Worm (Caenorhabditis elegans) whole organism, mixed stage, embryonic: ENCODE results near the gene del-7.

Experiments
- bed-3 ChIP-seq: fragments of 200-800 bp; sonication (Bioruptor generic); optimal IDR thresholded peaks from 3 replicates; lab custom pipeline; 2018; ENCODE audit warnings: mild to moderate bottlenecking, missing genetic modification characterization, moderate library complexity, missing compliant biosample characterization
- blmp-1 ChIP-seq: fragments of 150-350 bp; optimal IDR thresholded peaks from 2 replicates; lab custom pipeline; 2014; ENCODE audit warnings: missing biosample characterization, missing genetic modification characterization
- ceh-39 ChIP-seq: fragments of 150-350 bp; optimal IDR thresholded peaks from 2 replicates; lab custom pipeline; 2014; ENCODE audit warnings: missing biosample characterization, missing genetic modification characterization
- ceh-83 ChIP-seq: fragments of 200-800 bp; sonication (Bioruptor generic); optimal IDR thresholded peaks from 2 replicates; lab custom pipeline; 2018; ENCODE audit warnings: mild to moderate bottlenecking, missing genetic modification characterization, missing compliant biosample characterization
- ces-1 ChIP-seq: fragments of 150-350 bp; optimal IDR thresholded peaks from 2 replicates; lab custom pipeline; 2014; ENCODE audit warnings: missing biosample characterization, missing genetic modification reagents, missing genetic modification characterization
- drap-1 ChIP-seq: fragments of 200-800 bp; sonication (Bioruptor generic); optimal IDR thresholded peaks from 3 replicates; lab custom pipeline; 2018; ENCODE audit warnings: mild to moderate bottlenecking, missing genetic modification characterization, missing compliant biosample characterization
- elt-1 ChIP-seq: sonication (generic microtip); optimal IDR thresholded peaks from 2 replicates; lab custom pipeline; 2017; ENCODE audit warnings: missing genetic modification characterization, mild to moderate bottlenecking, missing compliant biosample characterization, antibody characterized with exemption, moderate library complexity, borderline replicate concordance; ENCODE audit not compliant: insufficient read depth
- elt-3 ChIP-seq: fragments of 150-350 bp; optimal IDR thresholded peaks from 2 replicates; lab custom pipeline; 2014; ENCODE audit warnings: missing biosample characterization, missing genetic modification characterization
- flh-1 ChIP-seq: fragments of 200-800 bp; sonication (Bioruptor generic); optimal IDR thresholded peaks from 2 replicates; lab custom pipeline; 2018; ENCODE audit warnings: mild to moderate bottlenecking, missing genetic modification characterization, moderate library complexity, missing compliant biosample characterization
- ham-2 ChIP-seq: fragments of 200-800 bp; sonication (Bioruptor generic); optimal IDR thresholded peaks from 2 replicates; lab custom pipeline; 2018; ENCODE audit warnings: mild to moderate bottlenecking, missing genetic modification characterization, missing compliant biosample characterization
- hlh-1 ChIP-seq: fragments of 150-350 bp; optimal IDR thresholded peaks from 2 replicates; lab custom pipeline; 2014; ENCODE audit warnings: missing biosample characterization, missing genetic modification reagents, missing genetic modification characterization
- lin-32 ChIP-seq: fragments of 200-800 bp; sonication (Bioruptor generic); optimal IDR thresholded peaks from 2 replicates; lab custom pipeline; 2018; ENCODE audit warnings: mild to moderate bottlenecking, missing genetic modification characterization, missing compliant biosample characterization
- mab-5 ChIP-seq: fragments of 150-350 bp; optimal IDR thresholded peaks from 2 replicates; lab custom pipeline; 2014; ENCODE audit warnings: missing biosample characterization, missing genetic modification characterization
- mep-1 ChIP-seq: fragments of 150-350 bp; optimal IDR thresholded peaks from 2 replicates; lab custom pipeline; 2017; ENCODE audit warnings: missing biosample characterization, missing genetic modification reagents, missing genetic modification characterization, inconsistent platforms
- nhr-12 ChIP-seq: fragments of 150-350 bp; optimal IDR thresholded peaks from 2 replicates; lab custom pipeline; 2014; ENCODE audit warnings: missing biosample characterization, missing genetic modification characterization
- nhr-2 ChIP-seq: fragments of 150-350 bp; optimal IDR thresholded peaks from 2 replicates; lab custom pipeline; 2014; ENCODE audit warnings: missing biosample characterization, missing genetic modification characterization
- nhr-237 ChIP-seq: fragments of 150-350 bp; optimal IDR thresholded peaks from 2 replicates; lab custom pipeline; 2014; ENCODE audit warnings: missing biosample characterization, missing genetic modification characterization
- nhr-76 ChIP-seq: sonication (generic microtip); optimal IDR thresholded peaks from 2 replicates; lab custom pipeline; 2017; ENCODE audit warnings: missing biosample characterization, missing genetic modification characterization
- pha-4 ChIP-seq: fragments of 150-350 bp; optimal IDR thresholded peaks from 2 replicates; lab custom pipeline; 2018; ENCODE audit warnings: missing biosample characterization, missing genetic modification reagents, missing genetic modification characterization
- sem-2 ChIP-seq: fragments of 200-800 bp; sonication (Bioruptor generic); optimal IDR thresholded peaks from 2 replicates; lab custom pipeline; 2018; ENCODE audit warnings: mild to moderate bottlenecking, missing genetic modification characterization, missing compliant biosample characterization
- snpc-4 ChIP-seq: fragments of 150-350 bp; optimal IDR thresholded peaks from 2 replicates; lab custom pipeline; 2014; ENCODE audit warnings: missing biosample characterization, missing genetic modification characterization
- sptf-1 ChIP-seq: sonication (generic microtip); optimal IDR thresholded peaks from 2 replicates; lab custom pipeline; 2017; ENCODE audit warnings: mild to moderate bottlenecking, missing genetic modification characterization, moderate library complexity, missing compliant biosample characterization
- tbx-8 ChIP-seq: fragments of 200-800 bp; sonication (Bioruptor generic); optimal IDR thresholded peaks from 2 replicates; lab custom pipeline; 2018; ENCODE audit warnings: mild to moderate bottlenecking, missing genetic modification characterization, moderate library complexity, missing compliant biosample characterization
- unc-39 ChIP-seq: fragments of 150-350 bp; optimal IDR thresholded peaks from 2 replicates; lab custom pipeline; 2014; ENCODE audit warnings: missing biosample characterization, missing genetic modification characterization
- unc-62 ChIP-seq: fragments of 150-350 bp; optimal IDR thresholded peaks from 2 replicates; lab custom pipeline; 2014; ENCODE audit warnings: missing biosample characterization, missing genetic modification reagents, missing genetic modification characterization
- ztf-11 ChIP-seq: fragments of 150-350 bp; optimal IDR thresholded peaks from 2 replicates; lab custom pipeline; 2014; ENCODE audit warnings: missing biosample characterization, missing genetic modification characterization

del-7 gene

ce11 chrIV:7790801-7791588 lies 30.8 kb downstream of the del-7 start, which contains the start of gene rsp-6 (continued):
- TF ChIP-seq ceh-39 (tag; lab: Kevin White, UChicago) = peak; percentile 86
- TF ChIP-seq mep-1 (tag; lab: Kevin White, UChicago) = peak; percentile 98
- no peak for TF ChIP-seq sem-2
- peak; percentile 87 for TF ChIP-seq ces-1 (GFP tag; lab: Kevin White, UChicago)
- peak; percentile 30 for TF ChIP-seq elt-1 (tag; lab: Kevin White, UChicago)
- no peak for TF ChIP-seq flh-1
- TF ChIP-seq ztf-11 = no peak

ce11 chrIV:7791821-7792446 lies 31.7 kb downstream of the del-7 start, which contains the start of gene C33H5.13:
C33H5.13 (minus strand) TSS chrIV:7792263.
- no peak for TF ChIP-seq sptf-1 (tag; lab: Kevin White, UChicago)
- no peak for TF ChIP-seq lin-32 (GFP tag; lab: Kevin White, UChicago)
- TF ChIP-seq ham-2 (GFP tag; lab: Kevin White, UChicago) = no peak
- no peak for TF ChIP-seq sem-2
- TF ChIP-seq mep-1 (tag; lab: Kevin White, UChicago) = no peak
- TF ChIP-seq nhr-76 (tag; lab: Kevin White, UChicago) = no peak
- no peak for TF ChIP-seq ceh-39 (tag; lab: Kevin White, UChicago)
- TF ChIP-seq snpc-4 (tag; lab: Kevin White, UChicago) = no peak
- TF ChIP-seq pha-4 (tag; lab: Kevin White, UChicago) = no peak
- no peak for TF ChIP-seq unc-39 (tag; lab: Kevin White, UChicago)
- TF ChIP-seq bed-3 (GFP tag; lab: Kevin White, UChicago) = no peak
- TF ChIP-seq, all 35 proteins: peak for 0

ce11 chrIV:7794709-7795108 lies 34.5 kb downstream of the del-7 start, which contains the start of gene ntp-1:
ntp-1 (minus strand) TSS chrIV:7794809.
- TF ChIP-seq tbx-8 (GFP tag; lab: Kevin White, UChicago) = no peak
- TF ChIP-seq bed-3 (GFP tag; lab: Kevin White, UChicago) = no peak
- no peak for TF ChIP-seq elt-3 (tag; lab: Kevin White, UChicago)
- TF ChIP-seq, all 35 proteins: peak for 0

- TF ChIP-seq nhr-12 = no peak
- TF ChIP-seq lin-32 (GFP tag; lab: Kevin White, UChicago) = no peak
These were observed 36.4 kb downstream of the del-7 start, which contains the start of gene sgo-1 for ce11 chrIV:7796432-7797113. sgo-1 (minus strand) TSS chrIV:7796482.

ce11 chrIV:7800338-7800737 lies 40.1 kb downstream of the del-7 start:
- no peak for TF ChIP-seq nhr-2 (tag; lab: Kevin White, UChicago)
- TF ChIP-seq ham-2 (GFP tag; lab: Kevin White, UChicago) = no peak
- TF ChIP-seq nhr-12 = no peak
- no peak for TF ChIP-seq nhr-76 (tag; lab: Kevin White, UChicago)
- TF ChIP-seq ceh-39 (tag; lab: Kevin White, UChicago) = no peak
- no peak for TF ChIP-seq unc-62
- TF ChIP-seq blmp-1 (tag; lab: Kevin White, UChicago) = no peak
- TF ChIP-seq elt-3 (tag; lab: Kevin White, UChicago) = no peak
- TF ChIP-seq mab-5 (tag; lab: Kevin White, UChicago) = no peak
- no peak for TF ChIP-seq hlh-1
- no peak for TF ChIP-seq snpc-4 (tag; lab: Kevin White, UChicago)
- no peak for TF ChIP-seq nhr-237 (tag; lab: Kevin White, UChicago)
- no peak for TF ChIP-seq sem-2
- no peak for TF ChIP-seq lin-32 (GFP tag; lab: Kevin White, UChicago)
- no peak for TF ChIP-seq unc-39 (tag; lab: Kevin White, UChicago)
- no peak for TF ChIP-seq flh-1

ce11 chrIV:7803250-7803649 lies 43.0 kb downstream of the del-7 start, which contains the start of gene C33H5.16:
C33H5.16 (minus strand) TSS chrIV:7803350.
- TF ChIP-seq ham-2 (GFP tag; lab: Kevin White, UChicago) = no peak
- no peak for TF ChIP-seq sem-2
- TF ChIP-seq mep-1 (tag; lab: Kevin White, UChicago) = no peak
- TF ChIP-seq nhr-12 = no peak
- TF ChIP-seq elt-3 (tag; lab: Kevin White, UChicago) = no peak
- no peak for TF ChIP-seq drap-1 (GFP tag; lab: Kevin White, UChicago)
- no peak for TF ChIP-seq tbx-8 (GFP tag; lab: Kevin White, UChicago)
- no peak for TF ChIP-seq nhr-76 (tag; lab: Kevin White, UChicago)
- TF ChIP-seq ztf-11 = no peak
- TF ChIP-seq unc-39 (tag; lab: Kevin White, UChicago) = no peak
- no peak for TF ChIP-seq ceh-83 (GFP tag; lab: Kevin White, UChicago)
